Fruit fly (Drosophila melanogaster): ENCODE measurements around the gene Reph.

The Reph gene

DNA sequence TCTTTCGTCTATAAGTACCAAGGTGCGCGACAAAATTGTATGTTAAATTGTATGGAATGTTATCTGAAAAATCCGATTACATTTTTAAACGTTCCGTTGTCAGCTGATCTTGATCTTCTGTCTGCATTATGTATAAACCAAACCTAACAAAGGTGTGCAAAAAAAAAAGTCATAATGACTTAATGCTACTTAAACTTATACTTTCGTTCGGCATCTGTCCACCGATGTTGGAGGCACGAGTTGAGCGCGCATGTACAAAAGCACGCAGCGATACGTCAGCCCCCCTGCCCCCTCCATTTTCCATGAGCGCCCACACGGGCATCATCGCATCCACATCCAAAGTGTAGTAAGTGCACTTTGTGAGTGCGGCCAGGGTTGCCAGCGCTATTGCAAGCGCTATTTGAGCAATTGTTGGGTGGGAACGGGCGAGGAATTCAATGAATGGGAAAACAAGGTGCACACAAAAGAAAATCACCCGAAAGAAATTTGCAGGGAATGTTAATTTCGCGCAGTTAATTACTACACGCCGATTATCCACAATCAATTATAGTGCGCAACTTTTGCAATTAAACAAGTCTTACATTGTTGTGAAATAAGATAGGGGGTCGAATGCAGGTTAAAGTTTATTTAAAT, 1.4 kb downstream of the Reph start (continued):
- peak; percentile 93 for TF ChIP-seq dmrt11E (tag; optimal IDR thresholded peaks at IDR 0.05)
- TF ChIP-seq ssp (GFP tag; IDR thresholded peaks at IDR 0.05) = peak; percentile 91
- TF ChIP-seq Sry-δ (GFP tag; optimal IDR thresholded peaks at IDR 0.05) = peak; percentile 77
- TF ChIP-seq jumu (GFP tag; optimal IDR thresholded peaks at IDR 0.05) = peak; percentile 98
- peak; percentile 61 for TF ChIP-seq ftz-f1 (GFP tag; optimal IDR thresholded peaks at IDR 0.05)
- TF ChIP-seq sens (GFP tag) = peak; percentile 100
- peak; percentile 94 for TF ChIP-seq CG10267 (tag; optimal IDR thresholded peaks at IDR 0.05)
- TF ChIP-seq CG2116 (GFP tag; optimal IDR thresholded peaks at IDR 0.05) = peak; percentile 82
- peak; percentile 99 for TF ChIP-seq dmrt99B (tag; optimal IDR thresholded peaks at IDR 0.05)
- TF ChIP-seq fru (optimal IDR thresholded peaks at IDR 0.05) = no peak
- TF ChIP-seq grau (tag; optimal IDR thresholded peaks at IDR 0.05) = peak; percentile 97
- TF ChIP-seq CG6854 (GFP tag; optimal IDR thresholded peaks at IDR 0.05) = peak; percentile 96
- TF ChIP-seq pb (GFP tag; optimal IDR thresholded peaks at IDR 0.05) = peak; percentile 98
- peak; percentile 98 for TF ChIP-seq tx (GFP tag; optimal IDR thresholded peaks at IDR 0.05)
- peak; percentile 96 for TF ChIP-seq slbo (GFP tag; IDR thresholded peaks at IDR 0.05)
- no peak for TF ChIP-seq zf30C (GFP tag; optimal IDR thresholded peaks at IDR 0.05)
- TF ChIP-seq Sox102F (GFP tag; optimal IDR thresholded peaks at IDR 0.05) = peak; percentile 99
- peak; percentile 94 for TF ChIP-seq HmgD (GFP tag; optimal IDR thresholded peaks at IDR 0.05)
- peak; percentile 99 for TF ChIP-seq Fer1 (GFP tag; optimal IDR thresholded peaks at IDR 0.05)
- TF ChIP-seq CG3407 (GFP tag; optimal IDR thresholded peaks at IDR 0.05) = peak; percentile 96
- peak; percentile 97 for TF ChIP-seq CG7987 (GFP tag; optimal IDR thresholded peaks at IDR 0.05)
- peak; percentile 95 for TF ChIP-seq Dbx (GFP tag; IDR thresholded peaks at IDR 0.05)
- peak; percentile 97 for TF ChIP-seq CG32532 (GFP tag; IDR thresholded peaks at IDR 0.05)
- peak; percentile 35 for TF ChIP-seq Dp (GFP tag; optimal IDR thresholded peaks at IDR 0.05)
- no peak for TF ChIP-seq pan (optimal IDR thresholded peaks at IDR 0.05)
- TF ChIP-seq pan (GFP tag; optimal IDR thresholded peaks at IDR 0.05 in 1 of 2, IDR thresholded peaks at IDR 0.05 in 1 of 2) = peak in 1 of 2 experiments; percentile 99
- TF ChIP-seq Nf-YB (GFP tag; optimal IDR thresholded peaks at IDR 0.05) = peak; percentile 89
- TF ChIP-seq Fer3 (tag; optimal IDR thresholded peaks at IDR 0.05) = peak; percentile 98
- no peak for TF ChIP-seq HLH4C (GFP tag; IDR thresholded peaks at IDR 0.05; ENCODE audit: partially characterized antibody)
- peak; percentile 98 for TF ChIP-seq Sox100B (GFP tag; optimal IDR thresholded peaks at IDR 0.05)
- peak; percentile 99 for TF ChIP-seq gem (tag; optimal IDR thresholded peaks at IDR 0.05)
- TF ChIP-seq az2 (GFP tag; optimal IDR thresholded peaks at IDR 0.05) = peak; percentile 98
- peak; percentile 93 for TF ChIP-seq Ravus (GFP tag; IDR thresholded peaks at IDR 0.05)
- peak; percentile 86 for TF ChIP-seq Neu2 (GFP tag; optimal IDR thresholded peaks at IDR 0.05; ENCODE audit: borderline replicate concordance)
- TF ChIP-seq Antp (GFP tag; optimal IDR thresholded peaks at IDR 0.05) = peak; percentile 98
- peak; percentile 97 for TF ChIP-seq lilli (GFP tag; optimal IDR thresholded peaks at IDR 0.05)
- TF ChIP-seq CG12659 (GFP tag; optimal IDR thresholded peaks at IDR 0.05) = peak; percentile 98
- TF ChIP-seq ash1 (GFP tag; optimal IDR thresholded peaks at IDR 0.05) = peak; percentile 88
- TF ChIP-seq CkIIα-i1 (GFP tag; IDR thresholded peaks at IDR 0.05) = peak; percentile 92
- no peak for TF ChIP-seq mld (GFP tag; IDR thresholded peaks at IDR 0.05; ENCODE audit: partially characterized antibody)
- no peak for TF ChIP-seq vnd (GFP tag; IDR thresholded peaks at IDR 0.05; ENCODE audit: partially characterized antibody)
- TF ChIP-seq ems (GFP tag; optimal IDR thresholded peaks at IDR 0.05) = peak; percentile 98
- peak; percentile 96 for TF ChIP-seq CG12104 (GFP tag; optimal IDR thresholded peaks at IDR 0.05)
- peak; percentile 92 for TF ChIP-seq CG10543 (GFP tag; optimal IDR thresholded peaks at IDR 0.05)
- TF ChIP-seq luna (GFP tag; optimal IDR thresholded peaks at IDR 0.05) = peak; percentile 88
- peak; percentile 54 for TF ChIP-seq fd102C (GFP tag; optimal IDR thresholded peaks at IDR 0.05)
- peak; percentile 98 for TF ChIP-seq CG13624 (GFP tag; optimal IDR thresholded peaks at IDR 0.05)
- TF ChIP-seq danr (GFP tag; IDR thresholded peaks at IDR 0.05) = peak; percentile 96
- TF ChIP-seq Asciz (GFP tag; optimal IDR thresholded peaks at IDR 0.05) = peak; percentile 99
- peak; percentile 94 for TF ChIP-seq CG4282 (GFP tag; optimal IDR thresholded peaks at IDR 0.05)
